Worm (Caenorhabditis elegans): ENCODE measurements around the gene acds-10.
"Not testable (repeated sequence)": the region's sequence is repeated elsewhere in the genome, so short reads cannot be mapped to it uniquely, and the experiment has no call there.

- not testable (repeated sequence) for TF ChIP-seq scrt-1 (GFP tag; IDR thresholded peaks at IDR 0.05); ama-1 (optimal IDR thresholded peaks at IDR 0.05); tbx-37 (GFP tag; conservative IDR thresholded peaks at IDR 0.05); hnd-1 (tag; optimal IDR thresholded peaks at IDR 0.05); ceh-13 (GFP tag; optimal IDR thresholded peaks at IDR 0.05); hmbx-1 (tag; optimal IDR thresholded peaks at IDR 0.05); ets-7 (tag; optimal IDR thresholded peaks at IDR 0.05); hmg-4 (GFP tag; optimal IDR thresholded peaks at IDR 0.05); flt-1 (GFP tag; IDR thresholded peaks at IDR 0.05)
Measured at ce11 chrV:5755203-5755693, 7.6 kb downstream of the acds-10 start, which contains the start of gene K09H11.11.

Data from whole organism, early embryonic.